Worm (Caenorhabditis elegans): Measurements from ENCODE around the gene clec-215.

DNA sequence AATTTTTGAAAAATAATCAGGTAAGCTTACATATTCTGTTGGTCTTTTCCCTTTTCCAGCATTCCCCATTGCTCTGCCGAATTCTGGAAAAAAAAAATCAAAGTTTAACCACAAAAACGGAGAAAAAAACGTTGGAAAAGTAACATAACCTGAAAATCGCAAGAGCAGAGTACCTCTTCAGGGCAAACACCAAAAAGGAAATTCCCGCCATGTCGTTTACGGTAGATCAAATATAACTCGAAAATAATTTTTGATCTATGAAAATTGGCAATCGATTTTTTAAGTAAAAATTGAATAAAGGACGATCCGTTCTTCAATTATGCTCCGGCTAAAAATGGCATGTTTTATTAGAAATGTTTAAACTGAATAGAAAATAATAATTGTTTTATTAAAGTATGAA lies 8.7 kb upstream of the clec-215 start, which contains the start of gene C50E3.11:
- TF ChIP-seq dmd-4 (tag; optimal IDR thresholded peaks at IDR 0.05): no peak
- TF ChIP-seq nhr-10 (tag; optimal IDR thresholded peaks at IDR 0.05): no peak
- TF ChIP-seq nhr-11 (tag; optimal IDR thresholded peaks at IDR 0.05): no peak

Measured in whole organism, L2 larva.